Worm (Caenorhabditis elegans) whole organism, L2 larva: Measurements from ENCODE around the gene M03B6.1.

Source experiments
- ama-1 ChIP-seq: fragments of 150-350 bp; optimal IDR thresholded peaks from 2 replicates; lab custom pipeline; 2018; ENCODE audit warnings: inconsistent platforms
- ceh-16 ChIP-seq: fragments of 150-350 bp; optimal IDR thresholded peaks from 2 replicates; lab custom pipeline; 2014; ENCODE audit warnings: missing biosample characterization, missing genetic modification characterization
- ceh-82 ChIP-seq: fragments of 150-350 bp; optimal IDR thresholded peaks from 2 replicates; lab custom pipeline; 2014; ENCODE audit warnings: missing biosample characterization, missing genetic modification characterization
- mdl-1 ChIP-seq, 2 experiments: fragments of 150-350 bp in 1 of 2; sonication (generic microtip) in 1 of 2; optimal IDR thresholded peaks; 2 replicates each; lab custom pipeline; 2017; ENCODE audit warnings: missing biosample characterization in 2 of 2, missing genetic modification characterization in 2 of 2
- nhr-10 ChIP-seq: sonication (generic microtip); optimal IDR thresholded peaks from 2 replicates; lab custom pipeline; 2017; ENCODE audit warnings: missing biosample characterization, missing genetic modification characterization
- nhr-237 ChIP-seq: fragments of 150-350 bp; optimal IDR thresholded peaks from 2 replicates; lab custom pipeline; 2014; ENCODE audit warnings: missing biosample characterization, missing genetic modification characterization
- nhr-77 ChIP-seq: fragments of 150-350 bp; optimal IDR thresholded peaks from 2 replicates; lab custom pipeline; 2014; ENCODE audit warnings: missing biosample characterization, missing genetic modification characterization
- snpc-4 ChIP-seq: fragments of 150-350 bp; optimal IDR thresholded peaks from 2 replicates; lab custom pipeline; 2014; ENCODE audit warnings: missing biosample characterization, missing genetic modification characterization
- zag-1 ChIP-seq: fragments of 150-350 bp; optimal IDR thresholded peaks from 2 replicates; lab custom pipeline; 2014; ENCODE audit warnings: missing biosample characterization, missing genetic modification characterization

ce11 chrX:13871110-13871509 lies 29.7 kb downstream of the M03B6.1 start:
- TF ChIP-seq mdl-1 (tag; optimal IDR thresholded peaks at IDR 0.05; lab: Kevin White, UChicago) (no peak), nhr-237 (tag; lab: Kevin White, UChicago) (no peak), nhr-77 (tag; lab: Kevin White, UChicago) (no peak), snpc-4 (tag; lab: Kevin White, UChicago) (no peak), ama-1 (lab: Kevin White, UChicago) (no peak), zag-1 (no peak), ceh-16 (no peak), ceh-82 (no peak), nhr-10 (no peak)
